Fruit fly (Drosophila melanogaster): ENCODE data around the gene Kap3.

DNA sequence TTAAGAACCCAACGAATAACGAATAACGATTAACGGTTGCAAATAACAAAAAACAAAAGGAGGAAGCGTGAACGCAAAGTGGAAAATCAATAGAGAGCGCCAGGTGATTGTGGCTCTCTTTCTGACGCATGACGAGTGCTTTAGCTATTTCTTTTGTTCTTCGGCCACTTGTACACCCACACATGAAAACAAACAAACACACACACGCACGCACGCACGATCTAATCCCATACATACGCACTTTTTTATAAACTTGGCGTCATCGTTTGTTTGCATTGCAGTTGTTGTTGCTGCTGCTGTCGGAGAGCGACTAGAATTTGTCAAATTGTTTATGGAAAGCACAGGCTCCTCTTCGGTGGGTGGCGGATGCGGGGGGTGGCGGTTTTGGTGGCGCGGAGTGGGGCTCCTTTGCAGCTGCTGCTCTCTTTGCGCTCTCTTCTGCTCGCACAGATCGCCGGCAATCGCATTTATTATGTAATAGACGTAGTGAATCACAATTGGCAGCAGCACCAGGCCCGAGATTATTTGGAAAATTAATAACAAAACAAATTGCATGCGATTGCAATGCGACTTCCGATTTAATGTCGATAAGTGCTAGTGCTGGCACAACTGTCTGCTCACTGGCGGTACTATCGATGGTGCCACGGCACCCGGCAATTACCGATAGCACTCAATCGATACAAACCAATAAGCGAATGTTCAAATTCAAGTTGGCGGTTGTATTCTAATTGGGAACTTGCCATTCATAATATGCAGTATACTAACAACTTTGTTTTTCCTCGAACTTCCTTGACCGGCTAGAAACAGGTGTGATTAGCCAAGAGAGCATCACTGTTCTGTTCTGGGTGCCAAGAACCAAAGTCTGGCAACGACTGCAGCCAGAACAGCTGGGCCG, 664 bp downstream of the Kap3 start:
- TF ChIP-seq toe (GFP tag; optimal IDR thresholded peaks at IDR 0.05) (peak; percentile 72), bab1 (GFP tag; optimal IDR thresholded peaks at IDR 0.05) (peak; percentile 54), ovo (GFP tag; optimal IDR thresholded peaks at IDR 0.05) (peak; percentile 53), tj (GFP tag; optimal IDR thresholded peaks at IDR 0.05) (peak; percentile 63), Crg-1 (GFP tag; optimal IDR thresholded peaks at IDR 0.05) (peak; percentile 55), kay (GFP tag; ENCODE audit: borderline replicate concordance) (no peak), CG33017 (tag; optimal IDR thresholded peaks at IDR 0.05) (no peak), CG11617 (GFP tag; optimal IDR thresholded peaks at IDR 0.05) (peak; percentile 41)
